Fruit fly (Drosophila melanogaster): ENCODE results near the gene Rbfox1.

dm6 chr3L:10504607-10505006 is 23.4 kb downstream of the Rbfox1 start:
- TF ChIP-seq usp (GFP tag; optimal IDR thresholded peaks at IDR 0.05) (no peak), Dll (optimal IDR thresholded peaks at IDR 0.05) (no peak), CG8478 (optimal IDR thresholded peaks at IDR 0.05) (no peak), psq (optimal IDR thresholded peaks at IDR 0.05) (no peak)
